Worm (Caenorhabditis elegans): Measurements from ENCODE around the gene C09B8.8.
A peak's percentile ranks its signal among the peaks of the same experiment; 100 is the strongest.

- TF ChIP-seq tbp1 (GFP tag; optimal IDR thresholded peaks at IDR 0.05) (peak; percentile 23), C06A6.2 (GFP tag; conservative IDR thresholded peaks at IDR 0.05) (no peak; the same call in 1 of the 2 replicates), cebp-2 (GFP tag; IDR thresholded peaks at IDR 0.05) (no peak), him-1 (tag; optimal IDR thresholded peaks at IDR 0.05) (no peak), unc-62 (GFP tag; optimal IDR thresholded peaks at IDR 0.05) (no peak), cebp-1 (GFP tag; IDR thresholded peaks at IDR 0.05) (no peak), cebp-1 (tag; optimal IDR thresholded peaks at IDR 0.05) (peak; percentile 72), ztf-3 (GFP tag; optimal IDR thresholded peaks at IDR 0.05) (no peak), lsy-27 (tag; optimal IDR thresholded peaks at IDR 0.05; ENCODE audit: borderline replicate concordance, insufficient read depth) (no peak)
Measured at ce11 chrX:6041995-6042481, 26.7 kb downstream of the C09B8.8 start.
